Fruit fly (Drosophila melanogaster) whole organism, embryonic: Measurements from ENCODE around the gene CG31798.

Experiments used
- CG10209 ChIP-seq: fragments of 200-800 bp; sonication (Bioruptor generic); optimal IDR thresholded peaks from 3 replicates; lab custom pipeline; 2017; ENCODE audit warnings: missing biosample characterization, mild to moderate bottlenecking, missing genetic modification characterization, missing genetic modification reagents
- CG1024 ChIP-seq: fragments of 200-800 bp; sonication (Bioruptor generic); IDR thresholded peaks from 2 replicates; pipeline ENCODE4 v1.3.6; 2022; ENCODE audit warnings: missing biosample characterization, missing genetic modification characterization
- CG10366 ChIP-seq: fragments of 200-800 bp; sonication (Bioruptor generic); IDR thresholded peaks from 2 replicates; pipeline ENCODE4 v1.3.6; 2022; ENCODE audit warnings: missing biosample characterization, missing genetic modification characterization
- CG10654 ChIP-seq: fragments of 200-800 bp; sonication (Bioruptor generic); optimal IDR thresholded peaks from 2 replicates; lab custom pipeline; 2016; ENCODE audit warnings: missing biosample characterization, missing genetic modification characterization
- CG11456 ChIP-seq: fragments of 200-800 bp; sonication (Bioruptor generic); IDR thresholded peaks from 3 replicates; pipeline ENCODE4 v1.3.6; 2022; ENCODE audit warnings: missing biosample characterization, missing genetic modification characterization
- CG12299 ChIP-seq: fragments of 200-800 bp; sonication (Bioruptor generic); optimal IDR thresholded peaks from 2 replicates; lab custom pipeline; 2018; ENCODE audit warnings: missing biosample characterization, mild to moderate bottlenecking, missing genetic modification characterization
- CG12659 ChIP-seq: fragments of 200-800 bp; sonication (Bioruptor generic); optimal IDR thresholded peaks from 3 replicates; lab custom pipeline; 2017; ENCODE audit warnings: mild to moderate bottlenecking, missing biosample characterization, missing genetic modification reagents, missing genetic modification characterization
- CG15269 ChIP-seq: fragments of 200-800 bp; sonication (Bioruptor generic); optimal IDR thresholded peaks from 2 replicates; lab custom pipeline; 2018; ENCODE audit warnings: missing biosample characterization, mild to moderate bottlenecking, missing genetic modification characterization, moderate library complexity
- CG1529 ChIP-seq: fragments of 200-800 bp; sonication (Bioruptor generic); optimal IDR thresholded peaks from 3 replicates; lab custom pipeline; 2018; ENCODE audit warnings: missing biosample characterization, missing genetic modification characterization
- CG1647 ChIP-seq: fragments of 200-800 bp; sonication (Bioruptor generic); optimal IDR thresholded peaks from 3 replicates; lab custom pipeline; 2016; ENCODE audit warnings: missing biosample characterization, missing genetic modification characterization
- CG17359 ChIP-seq: fragments of 200-800 bp; sonication (Bioruptor generic); optimal IDR thresholded peaks from 3 replicates; lab custom pipeline; 2018; ENCODE audit warnings: missing biosample characterization, mild to moderate bottlenecking, missing genetic modification characterization, moderate library complexity
- CG17361 ChIP-seq: fragments of 200-800 bp; sonication (Bioruptor generic); IDR thresholded peaks from 3 replicates; pipeline ENCODE4 v1.3.6; 2022; ENCODE audit warnings: missing biosample characterization, missing genetic modification characterization
- CG17802 ChIP-seq: fragments of 200-800 bp; sonication (Bioruptor generic); optimal IDR thresholded peaks from 2 replicates; lab custom pipeline; 2018; ENCODE audit warnings: missing biosample characterization, mild to moderate bottlenecking, missing genetic modification characterization, moderate library complexity
- CG2202 ChIP-seq: fragments of 200-800 bp; sonication (Bioruptor generic); optimal IDR thresholded peaks from 2 replicates; lab custom pipeline; 2018; ENCODE audit warnings: missing biosample characterization, mild to moderate bottlenecking, missing genetic modification characterization
- CG2712 ChIP-seq: fragments of 200-800 bp; optimal IDR thresholded peaks from 3 replicates; lab custom pipeline; 2019; ENCODE audit warnings: missing biosample characterization, mild to moderate bottlenecking, missing genetic modification characterization, moderate library complexity
- CG33557 ChIP-seq: fragments of 200-800 bp; sonication (Bioruptor generic); optimal IDR thresholded peaks from 2 replicates; lab custom pipeline; 2019; ENCODE audit warnings: missing biosample characterization, mild to moderate bottlenecking, missing genetic modification characterization, moderate library complexity
- CG34224 ChIP-seq: fragments of 200-800 bp; sonication (Bioruptor generic); IDR thresholded peaks from 3 replicates; pipeline ENCODE4 v1.3.6; 2022; ENCODE audit warnings: missing biosample characterization, missing genetic modification characterization; ENCODE audit not compliant: partially characterized antibody
- CG4424 ChIP-seq: fragments of 200-800 bp; sonication (Bioruptor generic); optimal IDR thresholded peaks from 3 replicates; lab custom pipeline; 2016; ENCODE audit warnings: missing biosample characterization, missing genetic modification characterization
- CG6175 ChIP-seq: fragments of 200-800 bp; sonication (Bioruptor generic); IDR thresholded peaks from 3 replicates; pipeline ENCODE4 v1.3.6; 2022; ENCODE audit warnings: missing biosample characterization, missing genetic modification characterization
- CG8290 ChIP-seq, 3 experiments: fragments of 200-800 bp; sonication (Bioruptor generic); optimal IDR thresholded peaks; 2 replicates each; lab custom pipeline; 2016 to 2019; ENCODE audit warnings: missing biosample characterization in 3 of 3, missing genetic modification characterization in 3 of 3, mild to moderate bottlenecking in 2 of 3, moderate library complexity in 1 of 3
- CoRest ChIP-seq: fragments of 200-800 bp; sonication (Bioruptor generic); optimal IDR thresholded peaks from 3 replicates; lab custom pipeline; 2018; ENCODE audit warnings: missing biosample characterization, mild to moderate bottlenecking, missing genetic modification characterization, moderate library complexity
- D19A ChIP-seq: fragments of 200-800 bp; optimal IDR thresholded peaks from 3 replicates; lab custom pipeline; 2019; ENCODE audit warnings: missing biosample characterization, mild to moderate bottlenecking, missing genetic modification characterization, moderate library complexity
- Doc2 ChIP-seq: fragments of 200-800 bp; sonication (Bioruptor generic); IDR thresholded peaks from 2 replicates; pipeline ENCODE4 v1.3.6; 2022; ENCODE audit warnings: missing biosample characterization, missing genetic modification characterization
- Elba2 ChIP-seq: fragments of 200-800 bp; sonication (Bioruptor generic); optimal IDR thresholded peaks from 3 replicates; lab custom pipeline; 2016; ENCODE audit warnings: missing biosample characterization, missing genetic modification characterization
- Ets65A ChIP-seq: fragments of 200-800 bp; sonication (Bioruptor generic); peaks from one replicate; lab custom pipeline; 2016; ENCODE audit warnings: missing biosample characterization, missing genetic modification characterization
- HLH3B ChIP-seq: fragments of 200-800 bp; sonication (Bioruptor generic); IDR thresholded peaks from 2 replicates; pipeline ENCODE4 v1.3.6; 2022; ENCODE audit warnings: missing biosample characterization, missing genetic modification characterization
- HmgD ChIP-seq: fragments of 200-800 bp; sonication (Bioruptor generic); optimal IDR thresholded peaks from 3 replicates; lab custom pipeline; 2016; ENCODE audit warnings: missing biosample characterization, missing genetic modification characterization
- MBD-R2 ChIP-seq: fragments of 200-800 bp; sonication (Bioruptor generic); IDR thresholded peaks from 2 replicates; pipeline ENCODE4 v1.3.6; 2022; ENCODE audit warnings: missing biosample characterization, missing genetic modification characterization
- Mad ChIP-seq: fragments of 200-800 bp; sonication (Bioruptor generic); optimal IDR thresholded peaks from 2 replicates; lab custom pipeline; 2016; ENCODE audit warnings: missing biosample characterization, missing genetic modification characterization
- Meics ChIP-seq: fragments of 200-800 bp; sonication (Bioruptor generic); optimal IDR thresholded peaks from 2 replicates; lab custom pipeline; 2017; ENCODE audit warnings: missing biosample characterization, mild to moderate bottlenecking, missing genetic modification characterization
- Nf-YA ChIP-seq: fragments of 200-800 bp; sonication (Bioruptor generic); IDR thresholded peaks from 2 replicates; pipeline ENCODE4 v1.3.6; 2022; ENCODE audit warnings: missing biosample characterization, missing genetic modification characterization
- Nf-YB ChIP-seq: fragments of 200-800 bp; sonication (Bioruptor generic); optimal IDR thresholded peaks from 3 replicates; lab custom pipeline; 2019; ENCODE audit warnings: missing biosample characterization, mild to moderate bottlenecking, missing genetic modification characterization, moderate library complexity
- Rfx ChIP-seq: fragments of 200-800 bp; sonication (Bioruptor generic); IDR thresholded peaks from 2 replicates; pipeline ENCODE4 v1.3.6; 2022; ENCODE audit warnings: missing biosample characterization, missing genetic modification characterization
- Spps ChIP-seq: fragments of 200-800 bp; sonication (Bioruptor generic); optimal IDR thresholded peaks from 2 replicates; lab custom pipeline; 2018; ENCODE audit warnings: missing biosample characterization, mild to moderate bottlenecking, missing genetic modification characterization
- ab ChIP-seq: fragments of 200-800 bp; sonication (Bioruptor generic); optimal IDR thresholded peaks from 2 replicates; lab custom pipeline; 2016; ENCODE audit warnings: missing biosample characterization, missing genetic modification characterization
- abd-A ChIP-seq: fragments of 200-800 bp; sonication (Bioruptor generic); optimal IDR thresholded peaks from 3 replicates; lab custom pipeline; 2019; ENCODE audit warnings: missing biosample characterization, mild to moderate bottlenecking, missing genetic modification characterization, moderate library complexity
- bsh ChIP-seq, 2 experiments: fragments of 200-800 bp; sonication (Bioruptor generic); optimal IDR thresholded peaks; 2 replicates each; lab custom pipeline; 2017 to 2018; ENCODE audit warnings: mild to moderate bottlenecking in 2 of 2, missing biosample characterization in 2 of 2, missing genetic modification characterization in 2 of 2, moderate library complexity in 1 of 2
- dm ChIP-seq: fragments of 200-800 bp; sonication (Bioruptor generic); optimal IDR thresholded peaks from 3 replicates; lab custom pipeline; 2016; ENCODE audit warnings: missing biosample characterization, missing genetic modification characterization
- fd96Cb ChIP-seq: fragments of 200-800 bp; sonication (Bioruptor generic); optimal IDR thresholded peaks from 2 replicates; lab custom pipeline; 2018; ENCODE audit warnings: missing biosample characterization, mild to moderate bottlenecking, missing genetic modification characterization, moderate library complexity
- fu2 ChIP-seq: fragments of 200-800 bp; sonication (Bioruptor generic); optimal IDR thresholded peaks from 2 replicates; lab custom pipeline; 2016; ENCODE audit warnings: missing biosample characterization, missing genetic modification characterization
- ind ChIP-seq: fragments of 200-800 bp; sonication (Bioruptor generic); optimal IDR thresholded peaks from 3 replicates; lab custom pipeline; 2016; ENCODE audit warnings: missing biosample characterization, missing genetic modification characterization
- onecut ChIP-seq: fragments of 200-800 bp; sonication (Bioruptor generic); IDR thresholded peaks from 2 replicates; pipeline ENCODE4 v1.3.6; 2022; ENCODE audit warnings: missing biosample characterization, missing genetic modification characterization
- org-1 ChIP-seq: fragments of 200-800 bp; sonication (Bioruptor generic); optimal IDR thresholded peaks from 2 replicates; lab custom pipeline; 2017; ENCODE audit warnings: missing biosample characterization, missing genetic modification characterization
- pzg ChIP-seq: fragments of 200-800 bp; sonication (Bioruptor generic); optimal IDR thresholded peaks from 3 replicates; lab custom pipeline; 2018; ENCODE audit warnings: missing biosample characterization, mild to moderate bottlenecking, missing genetic modification characterization, moderate library complexity
- ranshi ChIP-seq: fragments of 200-800 bp; sonication (Bioruptor generic); IDR thresholded peaks from 2 replicates; pipeline ENCODE4 v1.3.6; 2022; ENCODE audit warnings: missing biosample characterization, missing genetic modification characterization
- run ChIP-seq: fragments of 200-800 bp; sonication (Bioruptor generic); optimal IDR thresholded peaks from 3 replicates; lab custom pipeline; 2018; ENCODE audit warnings: missing biosample characterization, mild to moderate bottlenecking, missing genetic modification characterization
- twi ChIP-seq: fragments of 200-800 bp; optimal IDR thresholded peaks from 2 replicates; lab custom pipeline; 2019; ENCODE audit warnings: missing biosample characterization, mild to moderate bottlenecking, missing genetic modification characterization, moderate library complexity
- wek ChIP-seq: fragments of 200-800 bp; sonication (Bioruptor generic); optimal IDR thresholded peaks from 3 replicates; lab custom pipeline; 2018; ENCODE audit warnings: missing biosample characterization, mild to moderate bottlenecking, missing genetic modification characterization, moderate library complexity

The CG31798 gene

DNA sequence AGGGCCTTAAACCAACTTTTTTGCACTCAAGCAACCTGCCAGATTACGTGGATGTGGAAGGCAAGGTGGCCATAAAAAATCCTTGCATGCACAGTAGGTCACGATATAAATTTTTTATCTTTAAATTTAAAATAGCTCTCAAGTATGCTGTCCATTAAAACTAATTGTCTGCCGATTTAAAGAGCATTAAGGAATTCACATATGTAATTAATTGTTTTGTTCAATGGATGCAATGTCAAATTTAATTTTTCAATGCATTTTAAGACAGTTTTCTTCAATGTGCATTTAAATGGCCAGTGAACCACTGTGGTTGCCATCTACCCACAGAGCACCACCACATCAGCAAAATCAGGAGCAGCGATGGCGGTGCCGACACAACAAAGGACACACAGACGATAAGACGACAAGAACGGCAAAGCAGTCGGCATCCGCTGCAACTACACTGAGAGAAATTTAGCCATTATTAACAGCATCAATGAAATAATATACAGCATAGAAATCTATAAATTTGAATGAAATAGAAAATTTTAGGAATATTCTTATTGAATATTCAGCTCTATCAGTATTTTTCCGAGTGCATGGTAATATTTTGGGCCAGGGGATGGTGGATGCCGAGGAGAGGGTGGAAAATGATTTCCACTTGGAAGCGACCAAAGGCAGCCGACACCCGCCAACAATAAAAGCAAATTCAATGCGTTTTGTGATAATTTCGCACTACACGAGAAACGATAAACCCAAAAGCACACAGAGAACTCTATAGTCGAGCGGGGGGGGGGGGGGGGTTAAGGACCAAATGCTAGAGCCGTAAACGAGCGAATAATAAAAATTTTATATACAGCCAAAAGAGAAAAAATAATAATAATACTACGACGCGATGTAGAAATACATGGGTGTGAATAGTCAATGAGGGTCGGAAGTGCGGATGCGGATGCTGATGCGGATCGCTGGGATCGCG, 16.6 kb upstream of the CG31798 start (continued):
- TF ChIP-seq Nf-YB (peak; percentile 25), MBD-R2 (0 out of 2 replicates have a peak, but pooled peaks have one; percentile 11), CG6175 (no peak), fd96Cb (tag; lab: Kevin White, UChicago) (peak; percentile 64), run (tag; lab: Kevin White, UChicago) (no peak), ranshi (GFP tag; lab: Robert Waterston, UW) (no peak; the same call in 1 of the 2 replicates), pzg (GFP tag; lab: Kevin White, UChicago) (no peak), CG2202 (peak; percentile 50), HmgD (no peak), onecut (peak; percentile 31; the same call in 1 of the 2 replicates), CG17802 (peak; percentile 20), Meics (GFP tag; lab: Kevin White, UChicago) (peak; percentile 21), CG17361 (GFP tag; lab: Robert Waterston, UW) (peak; percentile 72), Spps (tag; lab: Kevin White, UChicago) (peak; percentile 36), CG8290 (GFP tag; optimal IDR thresholded peaks at IDR 0.05; lab: Kevin White, UChicago) (peak; percentile 22), CG8290 (tag; optimal IDR thresholded peaks at IDR 0.05; lab: Kevin White, UChicago) (no peak), CoRest (tag; lab: Kevin White, UChicago) (peak; percentile 47), Rfx (0 out of 2 replicates have a peak, but pooled peaks have one; percentile 9), CG1024 (GFP tag; lab: Robert Waterston, UW) (no peak), CG1647 (GFP tag; lab: Kevin White, UChicago) (no peak), CG10654 (GFP tag; lab: Kevin White, UChicago) (peak; percentile 21), CG4424 (GFP tag; lab: Kevin White, UChicago) (peak; percentile 56), CG1529 (GFP tag; lab: Kevin White, UChicago) (peak; percentile 13), Elba2 (GFP tag; lab: Kevin White, UChicago) (peak; percentile 14), CG10209 (GFP tag; lab: Kevin White, UChicago) (peak; percentile 44), abd-A (tag; lab: Kevin White, UChicago) (peak; percentile 73), CG15269 (peak; percentile 23), CG17359 (tag; lab: Kevin White, UChicago) (peak; percentile 64), CG11456 (GFP tag; lab: Robert Waterston, UW) (no peak), ab (GFP tag; lab: Kevin White, UChicago) (no peak), org-1 (GFP tag; lab: Kevin White, UChicago) (peak; percentile 19), CG33557 (GFP tag; lab: Kevin White, UChicago) (peak; percentile 52), twi (peak; percentile 27), CG2712 (tag; lab: Kevin White, UChicago) (peak; percentile 80), bsh (GFP tag; optimal IDR thresholded peaks at IDR 0.05; lab: Kevin White, UChicago) (peak in 1 of 2 experiments; percentile 69), Mad (GFP tag; lab: Kevin White, UChicago) (peak; percentile 23), CG10366 (GFP tag; lab: Robert Waterston, UW) (0 out of 2 replicates have a peak, but pooled peaks have one; percentile 31), D19A (peak; percentile 31), CG34224 (no peak), dm (GFP tag; lab: Kevin White, UChicago) (no peak), ind (GFP tag; lab: Kevin White, UChicago) (peak; percentile 35), Doc2 (GFP tag; lab: Robert Waterston, UW) (no peak), CG12299 (tag; lab: Kevin White, UChicago) (no peak), wek (no peak), fu2 (no peak), Ets65A (peak; percentile 60), HLH3B (peak; percentile 22; the same call in 1 of the 2 replicates), CG12659 (GFP tag; lab: Kevin White, UChicago) (peak; percentile 31), Nf-YA (no peak; the same call in 1 of the 2 replicates)
